Worm (Caenorhabditis elegans): ENCODE data around the gene cutl-17.

cutl-17 gene

ce11 chrIV:9459224-9459781 lies 2.0 kb upstream of the cutl-17 start, which contains the start of gene copb-2 (continued):
- TF ChIP-seq F16B12.6 (tag; optimal IDR thresholded peaks at IDR 0.05) (peak; percentile 42), ces-1 (GFP tag; optimal IDR thresholded peaks at IDR 0.05) (no peak), egl-13 (tag; optimal IDR thresholded peaks at IDR 0.05) (no peak), dsc-1 (tag; optimal IDR thresholded peaks at IDR 0.05) (peak; percentile 22), aly-2 (tag; optimal IDR thresholded peaks at IDR 0.05) (no peak), efl-3 (GFP tag; optimal IDR thresholded peaks at IDR 0.05) (no peak), ets-5 (GFP tag; IDR thresholded peaks at IDR 0.05) (no peak), lin-35 (GFP tag; optimal IDR thresholded peaks at IDR 0.05) (peak; percentile 71 to 76), fkh-10 (GFP tag; optimal IDR thresholded peaks at IDR 0.05) (no peak), pag-3 (tag; optimal IDR thresholded peaks at IDR 0.05; ENCODE audit: borderline replicate concordance, insufficient read depth) (no peak), xbp-1 (tag; optimal IDR thresholded peaks at IDR 0.05) (peak; percentile 65), snu-23 (GFP tag; optimal IDR thresholded peaks at IDR 0.05) (peak; percentile 72), lin-13 (GFP tag; optimal IDR thresholded peaks at IDR 0.05) (peak; percentile 49), nhr-237 (tag; optimal IDR thresholded peaks at IDR 0.05) (no peak), fkh-8 (tag; optimal IDR thresholded peaks at IDR 0.05) (no peak), snpc-4 (tag; optimal IDR thresholded peaks at IDR 0.05) (peak; percentile 87), lir-3 (tag; optimal IDR thresholded peaks at IDR 0.05; ENCODE audit: poor library complexity) (no peak), mdl-1 (tag; optimal IDR thresholded peaks at IDR 0.05) (peak in 1 of 2 experiments; percentile 48), ceh-63 (GFP tag; optimal IDR thresholded peaks at IDR 0.05) (no peak), mab-9 (GFP tag; IDR thresholded peaks at IDR 0.05) (no peak), nhr-47 (tag; optimal IDR thresholded peaks at IDR 0.05) (peak; percentile 67), lin-39 (tag; optimal IDR thresholded peaks at IDR 0.05) (peak; percentile 21), elt-3 (tag; optimal IDR thresholded peaks at IDR 0.05) (peak in 1 of 6 experiments; percentile 10), ceh-90 (tag; optimal IDR thresholded peaks at IDR 0.05) (no peak), hlh-4 (tag; optimal IDR thresholded peaks at IDR 0.05) (no peak), isw-1 (GFP tag; IDR thresholded peaks at IDR 0.05) (peak; percentile 45), nhr-12 (tag; optimal IDR thresholded peaks at IDR 0.05) (no peak), mef-2 (tag; optimal IDR thresholded peaks at IDR 0.05) (no peak), C04F5.9 (tag; optimal IDR thresholded peaks at IDR 0.05) (peak; percentile 21), irx-1 (tag; optimal IDR thresholded peaks at IDR 0.05) (no peak), dpl-1 (GFP tag; optimal IDR thresholded peaks at IDR 0.05) (peak; percentile 40 to 74 (median 63))

ce11 chrIV:9451816-9452215 lies 5.5 kb downstream of the cutl-17 start:
- no peak for TF ChIP-seq nhr-19 (GFP tag; conservative IDR thresholded peaks at IDR 0.05)
- no peak for TF ChIP-seq egl-13 (tag; optimal IDR thresholded peaks at IDR 0.05)
- TF ChIP-seq unc-98 (GFP tag; IDR thresholded peaks at IDR 0.05), result no peak
- TF ChIP-seq snu-23 (GFP tag; optimal IDR thresholded peaks at IDR 0.05), result no peak
- no peak for TF ChIP-seq lin-14 (GFP tag; optimal IDR thresholded peaks at IDR 0.05)
- no peak for TF ChIP-seq nhr-76 (tag; optimal IDR thresholded peaks at IDR 0.05)
- TF ChIP-seq tlp-1 (tag; optimal IDR thresholded peaks at IDR 0.05), result no peak

DNA sequence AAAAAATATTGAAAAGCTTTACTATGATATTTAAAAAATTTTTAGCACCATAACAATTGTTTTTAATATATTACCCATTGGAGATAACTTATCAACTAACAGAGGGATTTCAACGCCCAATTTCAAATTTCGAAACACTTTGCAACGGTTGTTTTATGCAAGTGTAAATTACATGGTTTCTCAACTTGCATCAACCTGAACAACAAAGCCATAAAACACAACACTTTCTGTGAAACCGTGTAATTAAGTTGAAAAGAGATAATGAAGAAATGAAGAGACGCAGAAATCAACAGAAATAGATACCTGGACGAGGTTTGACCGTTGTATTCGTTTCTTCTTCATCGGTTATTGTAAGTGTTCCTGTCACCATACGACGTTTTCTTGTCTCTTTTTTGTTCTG lies 6.9 kb downstream of the cutl-17 start, which contains the start of gene cpin-1:
TSS of gene cpin-1 (plus strand) at position 301 of the 400 bp plus-strand sequence.
- TF ChIP-seq lin-35 (GFP tag; optimal IDR thresholded peaks at IDR 0.05) (no peak), blmp-1 (tag; optimal IDR thresholded peaks at IDR 0.05) (peak; percentile 18), elt-3 (tag; optimal IDR thresholded peaks at IDR 0.05) (no peak), Y116A8C.19 (tag; optimal IDR thresholded peaks at IDR 0.05; ENCODE audit: borderline replicate concordance) (no peak), lsy-2 (tag; optimal IDR thresholded peaks at IDR 0.05) (no peak), efl-1 (optimal IDR thresholded peaks at IDR 0.05) (no peak), efl-1 (GFP tag; optimal IDR thresholded peaks at IDR 0.05 in 1 of 2) (peak in 1 of 2 experiments; percentile 89)

Data from whole organism, L1 larva.